Worm (Caenorhabditis elegans) whole organism, early embryonic: Measurements from ENCODE around the gene abcf-1.
A peak's percentile ranks its signal among the peaks of the same experiment; 100 is the strongest.

Source experiments
- B0310.2 ChIP-seq: sonication (generic microtip); optimal IDR thresholded peaks from 2 replicates; lab custom pipeline; 2016; ENCODE audit warnings: mild to moderate bottlenecking, missing genetic modification characterization, missing compliant biosample characterization
- F13C5.2 ChIP-seq: sonication (generic microtip); optimal IDR thresholded peaks from 2 replicates; lab custom pipeline; 2017; ENCODE audit warnings: mild to moderate bottlenecking, missing genetic modification characterization, inconsistent platforms, missing compliant biosample characterization
- aly-1 ChIP-seq: sonication (generic microtip); optimal IDR thresholded peaks from 2 replicates; lab custom pipeline; 2016; ENCODE audit warnings: missing genetic modification characterization, missing compliant biosample characterization
- ama-1 ChIP-seq: fragments of 150-350 bp; optimal IDR thresholded peaks from 2 replicates; lab custom pipeline; 2014
- ceh-13 ChIP-seq: fragments of 200-800 bp; sonication (Bioruptor generic); optimal IDR thresholded peaks from 2 replicates; lab custom pipeline; 2018; ENCODE audit warnings: mild to moderate bottlenecking, missing genetic modification characterization, missing compliant biosample characterization
- ceh-36 ChIP-seq: sonication (generic microtip); optimal IDR thresholded peaks from 2 replicates; lab custom pipeline; 2016; ENCODE audit warnings: missing genetic modification characterization, inconsistent platforms, missing compliant biosample characterization
- ets-7 ChIP-seq: sonication (generic microtip); optimal IDR thresholded peaks from 2 replicates; lab custom pipeline; 2016; ENCODE audit warnings: missing genotype, missing genetic modification characterization, missing compliant biosample characterization
- flt-1 ChIP-seq: fragments of 200-800 bp; sonication (Bioruptor generic); IDR thresholded peaks from 2 replicates; pipeline ENCODE4 v1.3.6; 2022; ENCODE audit warnings: missing genetic modification characterization, missing compliant biosample characterization
- hmbx-1 ChIP-seq: sonication (generic microtip); optimal IDR thresholded peaks from 2 replicates; lab custom pipeline; 2016; ENCODE audit warnings: mild to moderate bottlenecking, missing genetic modification characterization, missing compliant biosample characterization
- hmg-4 ChIP-seq: fragments of 200-800 bp; sonication (Bioruptor generic); optimal IDR thresholded peaks from 2 replicates; lab custom pipeline; 2018; ENCODE audit warnings: mild to moderate bottlenecking, missing genetic modification characterization, missing compliant biosample characterization
- hnd-1 ChIP-seq: sonication (generic microtip); optimal IDR thresholded peaks from 2 replicates; lab custom pipeline; 2016; ENCODE audit warnings: missing genetic modification characterization, missing compliant biosample characterization
- pes-1 ChIP-seq: fragments of 200-800 bp; sonication (Bioruptor generic); IDR thresholded peaks from 2 replicates; pipeline ENCODE4 v1.3.6; 2022; ENCODE audit warnings: missing genetic modification reagents, missing genetic modification characterization, missing compliant biosample characterization
- scrt-1 ChIP-seq: fragments of 200-800 bp; sonication (Bioruptor generic); IDR thresholded peaks from 2 replicates; pipeline ENCODE4 v1.3.6; 2022; ENCODE audit warnings: missing genetic modification characterization, missing compliant biosample characterization
- sea-1 ChIP-seq: fragments of 200-800 bp; sonication (Bioruptor generic); conservative IDR thresholded peaks from 2 replicates; pipeline ENCODE4 v1.3.6; 2022; ENCODE audit warnings: missing genetic modification characterization, missing compliant biosample characterization
- tbx-11 ChIP-seq: fragments of 200-800 bp; sonication (Bioruptor generic); IDR thresholded peaks from 2 replicates; pipeline ENCODE4 v1.3.6; 2022; ENCODE audit warnings: missing genetic modification characterization, missing compliant biosample characterization
- tbx-37 ChIP-seq: fragments of 200-800 bp; sonication (Bioruptor generic); conservative IDR thresholded peaks from 2 replicates; pipeline ENCODE4 v1.3.6; 2022; ENCODE audit warnings: missing genetic modification reagents, missing genetic modification characterization, missing compliant biosample characterization
- tra-4 ChIP-seq: sonication (generic microtip); optimal IDR thresholded peaks from 2 replicates; lab custom pipeline; 2017; ENCODE audit warnings: missing genetic modification characterization, missing compliant biosample characterization

Gene abcf-1

DNA sequence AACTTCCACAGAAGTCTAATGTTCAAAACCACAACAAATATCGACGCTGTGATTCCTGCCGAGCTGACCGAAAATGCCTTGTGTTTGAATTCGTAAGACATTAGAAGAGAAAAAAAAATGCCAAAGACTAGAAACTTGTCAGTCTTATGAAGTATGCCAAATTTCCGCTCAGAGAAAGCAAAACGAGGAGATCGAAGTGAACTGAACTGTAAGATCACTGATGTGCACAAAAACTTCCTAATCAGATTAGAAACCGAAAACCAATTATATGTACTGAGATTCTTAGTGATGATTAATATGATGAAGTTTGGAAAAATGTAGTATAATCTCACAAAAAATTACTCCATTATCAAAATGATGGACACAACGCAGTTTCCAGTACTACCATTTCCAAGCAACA, 25.3 kb upstream of the abcf-1 start, which contains the start of gene srbc-44:
Gene srbc-44 (minus strand): TSS at position 101 of the 400 bp plus-strand sequence.
- TF ChIP-seq F13C5.2 (tag; lab: Kevin White, UChicago) (no peak), ets-7 (no peak), ama-1 (lab: Kevin White, UChicago) (no peak), hnd-1 (tag; lab: Kevin White, UChicago) (no peak), pes-1 (GFP tag; lab: Robert Waterston, UW) (no peak), sea-1 (GFP tag; lab: Robert Waterston, UW) (no peak), tbx-11 (GFP tag; lab: Robert Waterston, UW) (no peak), aly-1 (no peak), tra-4 (tag; lab: Kevin White, UChicago) (no peak), B0310.2 (tag; lab: Kevin White, UChicago) (no peak), scrt-1 (GFP tag; lab: Robert Waterston, UW) (no peak), hmbx-1 (no peak), flt-1 (no peak)

DNA sequence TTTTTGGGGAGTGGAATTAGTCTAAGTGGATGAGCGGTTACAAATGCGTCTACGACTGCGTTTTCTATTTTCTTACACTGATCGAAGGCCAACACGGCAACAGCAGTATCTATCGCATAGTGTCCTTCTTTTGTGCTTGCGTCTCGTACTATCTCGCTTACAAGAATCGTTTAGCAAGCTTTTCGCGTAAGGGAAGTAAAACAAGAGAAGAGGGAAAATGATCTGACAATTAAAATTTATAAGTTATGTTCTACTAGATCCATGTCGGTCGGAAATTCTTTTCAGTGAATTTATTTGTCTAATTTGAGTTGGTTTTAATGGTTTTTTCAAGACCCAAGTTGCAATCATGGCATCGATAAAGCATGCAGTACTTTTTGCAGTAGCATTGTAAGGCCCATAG, 23.9 kb upstream of the abcf-1 start, which contains the start of gene fkb-4:
Gene fkb-4 (minus strand): TSS at position 101 of the 400 bp plus-strand sequence.
- TF ChIP-seq ceh-13 (GFP tag; lab: Kevin White, UChicago) (no peak), tbx-37 (no peak), hnd-1 (tag; lab: Kevin White, UChicago) (no peak), hmbx-1 (no peak), hmg-4 (GFP tag; lab: Kevin White, UChicago) (no peak), ama-1 (lab: Kevin White, UChicago) (no peak), tbx-11 (GFP tag; lab: Robert Waterston, UW) (no peak), pes-1 (GFP tag; lab: Robert Waterston, UW) (no peak), flt-1 (no peak), ceh-36 (tag; lab: Kevin White, UChicago) (no peak), tra-4 (tag; lab: Kevin White, UChicago) (no peak), ets-7 (no peak), scrt-1 (GFP tag; lab: Robert Waterston, UW) (no peak), B0310.2 (tag; lab: Kevin White, UChicago) (no peak)

DNA sequence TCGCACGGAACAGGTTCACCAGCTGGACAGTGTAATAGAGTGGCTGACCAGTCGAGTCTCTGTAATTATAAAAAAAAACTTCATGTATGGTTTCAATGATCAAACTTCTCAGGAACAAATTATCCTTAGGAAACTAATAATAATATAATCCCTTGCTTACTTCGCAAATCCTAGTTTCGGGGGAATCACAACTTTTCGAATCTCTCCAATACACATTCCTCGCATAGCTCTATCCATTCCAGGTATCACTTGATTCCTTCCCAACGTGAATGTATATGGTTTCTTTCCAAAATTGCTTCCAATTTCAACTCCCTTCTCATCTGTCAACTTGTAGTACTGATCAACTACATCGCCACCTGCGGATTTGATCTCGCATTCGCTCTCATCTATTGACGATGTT, 23.2 kb upstream of the abcf-1 start:
- TF ChIP-seq tbx-37, result no peak
- TF ChIP-seq flt-1, result no peak
- TF ChIP-seq ama-1 (lab: Kevin White, UChicago), result no peak
- TF ChIP-seq ets-7, result no peak
- no peak for TF ChIP-seq B0310.2 (tag; lab: Kevin White, UChicago)
- no peak for TF ChIP-seq ceh-36 (tag; lab: Kevin White, UChicago)
- no peak for TF ChIP-seq hnd-1 (tag; lab: Kevin White, UChicago)
- TF ChIP-seq tbx-11 (GFP tag; lab: Robert Waterston, UW), result no peak
- TF ChIP-seq hmbx-1, result no peak
- no peak for TF ChIP-seq scrt-1 (GFP tag; lab: Robert Waterston, UW)
- TF ChIP-seq hmg-4 (GFP tag; lab: Kevin White, UChicago), result no peak
- TF ChIP-seq ceh-13 (GFP tag; lab: Kevin White, UChicago), result no peak
- TF ChIP-seq pes-1 (GFP tag; lab: Robert Waterston, UW), result no peak

DNA sequence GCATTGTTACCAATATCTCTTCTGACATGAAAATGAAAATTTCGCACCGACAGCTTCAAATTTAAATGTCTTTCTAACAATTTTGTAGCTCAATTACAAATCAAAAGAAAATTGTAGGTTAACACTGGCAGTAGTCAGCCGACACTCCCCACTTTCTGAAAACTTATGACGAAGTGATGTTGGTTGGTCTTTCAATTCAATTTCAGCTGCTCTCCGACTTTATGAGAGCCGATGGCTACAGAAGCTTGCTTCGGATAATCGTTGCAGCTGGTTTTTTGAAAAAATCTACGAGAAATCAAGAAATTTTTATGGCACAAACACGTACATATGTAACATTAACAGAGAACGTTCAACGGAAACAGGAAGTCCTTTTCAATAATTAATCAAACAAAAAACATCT, 21.7 kb upstream of the abcf-1 start, which contains the start of gene sre-20:
Gene sre-20 (minus strand): TSS at position 101 of the 400 bp plus-strand sequence.
- TF ChIP-seq aly-1 (no peak), B0310.2 (tag; lab: Kevin White, UChicago) (no peak), ceh-13 (GFP tag; lab: Kevin White, UChicago) (no peak), ets-7 (no peak), tbx-37 (no peak), pes-1 (GFP tag; lab: Robert Waterston, UW) (no peak), scrt-1 (GFP tag; lab: Robert Waterston, UW) (no peak), hnd-1 (tag; lab: Kevin White, UChicago) (no peak), hmg-4 (GFP tag; lab: Kevin White, UChicago) (no peak), flt-1 (no peak), tbx-11 (GFP tag; lab: Robert Waterston, UW) (no peak), hmbx-1 (no peak), ama-1 (lab: Kevin White, UChicago) (no peak)

DNA sequence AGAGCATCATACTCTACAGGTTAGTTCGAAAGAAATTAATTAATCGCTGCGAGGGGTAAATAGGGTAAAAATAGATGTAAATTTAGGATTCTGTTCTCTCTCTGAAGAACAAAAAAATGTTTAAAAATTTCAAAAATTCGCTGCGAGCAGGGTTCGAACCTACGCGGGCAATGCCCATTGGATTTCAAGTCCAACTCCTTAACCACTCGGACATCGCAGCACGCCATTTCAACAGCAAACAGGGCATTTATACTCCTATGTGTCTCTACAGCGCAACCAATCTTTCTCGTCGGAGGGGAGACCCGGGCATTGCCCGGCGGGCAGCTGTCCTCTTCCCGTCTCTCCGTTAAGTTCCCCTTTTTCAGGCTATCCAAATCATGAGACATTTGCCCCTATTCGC, 17.1 kb upstream of the abcf-1 start:
- peak; percentile 90 for TF ChIP-seq aly-1
- TF ChIP-seq ama-1 (lab: Kevin White, UChicago), result no peak
- TF ChIP-seq scrt-1 (GFP tag; lab: Robert Waterston, UW), result peak; percentile 98
- TF ChIP-seq hmbx-1, result peak; percentile 80
- peak; percentile 95 for TF ChIP-seq tbx-11 (GFP tag; lab: Robert Waterston, UW)
- TF ChIP-seq ceh-13 (GFP tag; lab: Kevin White, UChicago), result peak; percentile 85
- TF ChIP-seq sea-1 (GFP tag; lab: Robert Waterston, UW), result peak; percentile 98
- TF ChIP-seq tra-4 (tag; lab: Kevin White, UChicago), result peak; percentile 74
- peak; percentile 90 for TF ChIP-seq B0310.2 (tag; lab: Kevin White, UChicago)
- peak; percentile 94 for TF ChIP-seq hmg-4 (GFP tag; lab: Kevin White, UChicago)
- peak; percentile 97 for TF ChIP-seq pes-1 (GFP tag; lab: Robert Waterston, UW)
- peak; percentile 88 for TF ChIP-seq F13C5.2 (tag; lab: Kevin White, UChicago)
- peak; percentile 97 for TF ChIP-seq flt-1
- TF ChIP-seq ceh-36 (tag; lab: Kevin White, UChicago), result peak; percentile 93
- peak; percentile 77 for TF ChIP-seq ets-7
- TF ChIP-seq tbx-37, result peak; percentile 94
- peak; percentile 88 for TF ChIP-seq hnd-1 (tag; lab: Kevin White, UChicago)

DNA sequence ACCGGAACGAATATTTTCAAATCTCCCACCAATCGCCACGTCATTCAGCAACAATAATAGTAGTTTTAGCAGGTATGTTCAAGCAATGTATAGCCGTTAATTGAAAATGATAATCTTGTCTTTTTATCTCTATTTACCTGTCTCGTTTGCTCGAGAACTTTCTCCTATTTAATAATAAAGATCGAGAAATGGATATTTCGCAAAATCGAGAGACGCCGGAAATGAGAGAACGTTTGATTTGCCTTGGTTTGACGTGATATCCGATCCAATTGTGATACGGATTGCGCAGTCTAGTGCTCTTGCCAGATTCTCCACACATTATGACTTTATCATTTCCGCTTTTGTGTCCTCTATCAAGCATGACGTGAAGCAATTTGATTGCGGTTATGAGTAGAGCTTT, 10.7 kb upstream of the abcf-1 start:
- TF ChIP-seq hmbx-1 (no peak), flt-1 (no peak), aly-1 (no peak), tbx-11 (GFP tag; lab: Robert Waterston, UW) (no peak), F13C5.2 (tag; lab: Kevin White, UChicago) (no peak), hnd-1 (tag; lab: Kevin White, UChicago) (no peak), ets-7 (no peak), scrt-1 (GFP tag; lab: Robert Waterston, UW) (no peak), hmg-4 (GFP tag; lab: Kevin White, UChicago) (no peak), ceh-13 (GFP tag; lab: Kevin White, UChicago) (no peak), tbx-37 (no peak), pes-1 (GFP tag; lab: Robert Waterston, UW) (no peak), B0310.2 (tag; lab: Kevin White, UChicago) (no peak), sea-1 (GFP tag; lab: Robert Waterston, UW) (no peak), ama-1 (lab: Kevin White, UChicago) (no peak), ceh-36 (tag; lab: Kevin White, UChicago) (no peak), tra-4 (tag; lab: Kevin White, UChicago) (no peak)
